Fruit fly (Drosophila melanogaster) whole organism, embryonic: ENCODE results near the gene Est-Q.

Experiments used
- CG11723 ChIP-seq: fragments of 200-800 bp; sonication (Bioruptor generic); optimal IDR thresholded peaks from 2 replicates; lab custom pipeline; 2017; ENCODE audit warnings: missing biosample characterization, mild to moderate bottlenecking, missing genetic modification characterization
- CG12391 ChIP-seq: fragments of 200-800 bp; sonication (Bioruptor generic); optimal IDR thresholded peaks from 3 replicates; lab custom pipeline; 2018; ENCODE audit warnings: missing biosample characterization, mild to moderate bottlenecking, missing genetic modification characterization, moderate library complexity
- CG17612 ChIP-seq: fragments of 200-800 bp; sonication (Bioruptor generic); IDR thresholded peaks from 2 replicates; pipeline ENCODE4 v1.3.6; 2022; ENCODE audit warnings: missing biosample characterization, missing genetic modification characterization
- CG33213 ChIP-seq: fragments of 200-800 bp; sonication (Bioruptor generic); optimal IDR thresholded peaks from 3 replicates; lab custom pipeline; 2016; ENCODE audit warnings: missing biosample characterization, missing genetic modification characterization
- CG4617 ChIP-seq: fragments of 200-800 bp; sonication (Bioruptor generic); optimal IDR thresholded peaks from 3 replicates; lab custom pipeline; 2016; ENCODE audit warnings: missing biosample characterization, missing genetic modification characterization, borderline replicate concordance
- CG4730 ChIP-seq: fragments of 200-800 bp; sonication (Bioruptor generic); IDR thresholded peaks from 2 replicates; pipeline ENCODE4 v1.3.6; 2022; ENCODE audit warnings: missing biosample characterization, missing genetic modification characterization
- CG6654 ChIP-seq: fragments of 200-800 bp; sonication (Bioruptor generic); optimal IDR thresholded peaks from 2 replicates; lab custom pipeline; 2017; ENCODE audit warnings: missing biosample characterization, mild to moderate bottlenecking, missing genetic modification characterization
- Dbx ChIP-seq: fragments of 200-800 bp; sonication (Bioruptor generic); IDR thresholded peaks from 3 replicates; pipeline ENCODE4 v1.3.6; 2022; ENCODE audit warnings: missing biosample characterization, missing genetic modification characterization
- HmgZ ChIP-seq: fragments of 200-800 bp; sonication (Bioruptor generic); optimal IDR thresholded peaks from 2 replicates; lab custom pipeline; 2018; ENCODE audit warnings: missing biosample characterization, mild to moderate bottlenecking, missing genetic modification characterization
- Lpt ChIP-seq: fragments of >200 bp; optimal IDR thresholded peaks from 2 replicates; lab custom pipeline; 2018; ENCODE audit warnings: missing biosample characterization, missing genetic modification characterization
- aop ChIP-seq: fragments of 200-800 bp; sonication (Bioruptor generic); IDR thresholded peaks from 2 replicates; pipeline ENCODE4 v1.3.6; 2022; ENCODE audit warnings: missing biosample characterization, missing genetic modification characterization
- chif ChIP-seq, 2 experiments: fragments of 200-800 bp; sonication (Bioruptor generic); optimal IDR thresholded peaks; 3 replicates each; lab custom pipeline; 2016; ENCODE audit warnings: missing biosample characterization in 2 of 2, missing genetic modification characterization in 2 of 2
- yki ChIP-seq: fragments of >200 bp; optimal IDR thresholded peaks from 3 replicates; lab custom pipeline; 2018

DNA sequence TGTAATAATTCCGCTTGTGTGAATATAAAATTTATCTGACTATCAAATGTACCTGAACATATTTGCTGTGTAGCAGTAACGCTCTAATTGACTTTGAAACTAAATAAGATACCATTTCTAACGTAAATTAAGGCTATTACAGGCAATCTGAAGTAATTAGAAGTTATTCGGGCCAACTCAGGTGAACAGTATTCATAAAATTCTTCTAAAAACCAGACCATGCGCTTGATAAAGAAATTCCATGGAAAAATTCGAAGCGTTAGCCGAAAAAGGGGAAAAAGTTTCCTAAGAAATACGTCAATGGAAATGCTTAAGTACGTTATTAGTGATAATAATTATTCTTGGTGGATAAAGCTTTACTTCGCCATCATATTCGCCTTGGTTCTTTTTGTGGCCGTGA, 33.1 kb downstream of the Est-Q start, which contains the start of gene ppk5:
- TF ChIP-seq CG33213 (GFP tag; lab: Kevin White, UChicago) = no peak
- TF ChIP-seq yki (lab: Kevin White, UChicago) = no peak
- TF ChIP-seq CG11723 (GFP tag; lab: Kevin White, UChicago) = no peak
- TF ChIP-seq CG12391 (tag; lab: Kevin White, UChicago) = no peak
- no peak for TF ChIP-seq CG4617 (GFP tag; lab: Kevin White, UChicago)
- no peak for TF ChIP-seq Lpt (GFP tag; lab: Kevin White, UChicago)
- no peak for TF ChIP-seq CG6654 (GFP tag; lab: Kevin White, UChicago)
- no peak for TF ChIP-seq CG17612 (GFP tag; lab: Robert Waterston, UW)
- TF ChIP-seq Dbx (GFP tag; lab: Robert Waterston, UW) = no peak
- TF ChIP-seq CG4730 = no peak
- no peak for TF ChIP-seq aop
- TF ChIP-seq chif (GFP tag; optimal IDR thresholded peaks at IDR 0.05; lab: Kevin White, UChicago) = no peak
- no peak for TF ChIP-seq HmgZ
